Fruit fly (Drosophila melanogaster) whole organism, adult: Measurements from ENCODE around the gene Atg3.

ENCODE experiments used
- CG7101 ChIP-seq: fragments of 200-800 bp; sonication (Bioruptor generic); optimal IDR thresholded peaks from 2 replicates; lab custom pipeline; 2018; ENCODE audit warnings: missing biosample characterization, mild to moderate bottlenecking, missing genetic modification characterization, moderate library complexity
- Crg-1 ChIP-seq: fragments of 200-800 bp; sonication (Bioruptor generic); optimal IDR thresholded peaks from 2 replicates; lab custom pipeline; 2016; ENCODE audit warnings: missing biosample characterization, missing genetic modification characterization

DNA sequence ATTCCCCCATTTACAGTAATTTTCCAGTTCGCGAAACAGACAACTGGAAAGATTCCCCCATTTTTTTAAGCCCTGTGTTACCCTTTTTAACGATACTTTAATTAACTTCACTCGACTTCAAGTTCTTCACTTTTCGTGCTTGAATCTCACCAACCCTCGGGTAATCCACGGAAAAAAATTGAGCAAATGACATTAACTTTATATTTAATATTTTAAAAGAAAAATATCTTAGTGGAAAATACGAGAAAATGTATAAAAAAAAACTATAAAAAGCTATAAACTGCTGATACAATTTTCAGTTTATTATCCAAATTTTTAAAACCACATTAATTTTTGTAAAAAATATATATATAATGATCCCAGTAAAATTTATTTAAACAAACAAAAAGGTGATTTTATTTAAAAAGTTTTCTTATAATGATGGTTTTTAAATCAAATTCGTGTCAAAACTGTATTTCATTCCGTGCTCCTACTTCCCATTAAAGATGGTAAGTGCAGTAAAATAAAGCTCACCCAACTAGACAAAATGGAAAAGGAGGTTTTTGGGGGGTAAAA is 51.1 kb downstream of the Atg3 start:
- TF ChIP-seq CG7101 (tag; lab: Kevin White, UChicago) (no peak), Crg-1 (no peak)
